Worm (Caenorhabditis elegans) whole organism, L4 larva: Measurements from ENCODE around the gene urb-1.

Experiments used
- D1046.2 ChIP-seq: fragments of 200-800 bp; sonication (Bioruptor generic); IDR thresholded peaks from 2 replicates; pipeline ENCODE4 v1.3.6; 2022; ENCODE audit warnings: missing genetic modification characterization, missing compliant biosample characterization
- F49E8.2 ChIP-seq: sonication (generic microtip); optimal IDR thresholded peaks from 2 replicates; lab custom pipeline; 2016; ENCODE audit warnings: missing compliant biosample characterization, mild to moderate bottlenecking, missing genetic modification characterization, borderline replicate concordance
- T20F7.1 ChIP-seq: fragments of 200-800 bp; sonication (Bioruptor generic); optimal IDR thresholded peaks from 2 replicates; lab custom pipeline; 2018; ENCODE audit warnings: mild to moderate bottlenecking, missing genetic modification characterization, missing compliant biosample characterization
- T26A8.4 ChIP-seq: fragments of 200-800 bp; sonication (Bioruptor generic); IDR thresholded peaks from 2 replicates; pipeline ENCODE4 v1.3.6; 2022; ENCODE audit warnings: missing genetic modification characterization, missing compliant biosample characterization
- Y48G9A.11 ChIP-seq: fragments of 200-800 bp; sonication (Bioruptor generic); IDR thresholded peaks from 2 replicates; pipeline ENCODE4 v1.3.6; 2022; ENCODE audit warnings: missing genetic modification reagents, missing genetic modification characterization, missing compliant biosample characterization
- ama-1 ChIP-seq: fragments of 150-350 bp; optimal IDR thresholded peaks from 2 replicates; lab custom pipeline; 2014; ENCODE audit warnings: inconsistent platforms, mixed read lengths
- ceh-32 ChIP-seq: sonication (generic microtip); optimal IDR thresholded peaks from 2 replicates; lab custom pipeline; 2016; ENCODE audit warnings: mild to moderate bottlenecking, missing genetic modification characterization, missing compliant biosample characterization; ENCODE audit not compliant: poor library complexity
- ceh-62 ChIP-seq: sonication (generic microtip); optimal IDR thresholded peaks from 2 replicates; lab custom pipeline; 2017; ENCODE audit warnings: missing biosample characterization, missing genetic modification characterization
- ceh-82 ChIP-seq: sonication (generic microtip); optimal IDR thresholded peaks from 2 replicates; lab custom pipeline; 2017; ENCODE audit warnings: missing biosample characterization, missing genetic modification characterization
- cey-2 ChIP-seq: sonication (generic microtip); optimal IDR thresholded peaks from 3 replicates; lab custom pipeline; 2017; ENCODE audit warnings: missing genetic modification characterization, mild to moderate bottlenecking, missing compliant biosample characterization, antibody characterized with exemption, borderline replicate concordance; ENCODE audit not compliant: insufficient read depth
- daf-16 ChIP-seq, 3 experiments: sonication (generic microtip); optimal IDR thresholded peaks; 2 replicates each; lab custom pipeline; 2016 to 2017; ENCODE audit warnings: missing genetic modification characterization in 3 of 3, missing genetic modification reagents in 3 of 3, mild to moderate bottlenecking in 2 of 3, missing compliant biosample characterization in 2 of 3, missing biosample characterization in 1 of 3, moderate library complexity in 1 of 3
- dmd-6 ChIP-seq: fragments of 200-800 bp; sonication (Bioruptor generic); IDR thresholded peaks from 2 replicates; pipeline ENCODE4 v1.3.6; 2022; ENCODE audit warnings: missing genetic modification reagents, missing genetic modification characterization, missing compliant biosample characterization
- dmd-9 ChIP-seq: fragments of 200-800 bp; sonication (Bioruptor generic); IDR thresholded peaks from 2 replicates; pipeline ENCODE4 v1.3.6; 2022; ENCODE audit warnings: missing genetic modification reagents, missing genetic modification characterization, missing compliant biosample characterization
- dpl-1 ChIP-seq: fragments of 150-350 bp; optimal IDR thresholded peaks from 2 replicates; lab custom pipeline; 2014; ENCODE audit warnings: missing biosample characterization, missing genetic modification reagents, missing genetic modification characterization
- dve-1 ChIP-seq: sonication (generic microtip); optimal IDR thresholded peaks from 2 replicates; lab custom pipeline; 2017; ENCODE audit warnings: antibody characterized with exemption, mild to moderate bottlenecking, missing genetic modification characterization, missing compliant biosample characterization; ENCODE audit not compliant: insufficient read depth
- egl-27 ChIP-seq: sonication (generic microtip); optimal IDR thresholded peaks from 3 replicates; lab custom pipeline; 2017; ENCODE audit warnings: missing biosample characterization, missing genetic modification reagents, missing genetic modification characterization
- fkh-10 ChIP-seq: fragments of 150-350 bp; optimal IDR thresholded peaks from 2 replicates; lab custom pipeline; 2014; ENCODE audit warnings: missing biosample characterization, missing genetic modification reagents, missing genetic modification characterization
- fos-1 ChIP-seq: fragments of 150-350 bp; optimal IDR thresholded peaks from 2 replicates; lab custom pipeline; 2014; ENCODE audit warnings: missing biosample characterization, missing genetic modification characterization
- hlh-11 ChIP-seq: fragments of 200-800 bp; sonication (Bioruptor generic); optimal IDR thresholded peaks from 2 replicates; lab custom pipeline; 2018; ENCODE audit warnings: mild to moderate bottlenecking, missing genetic modification characterization, missing compliant biosample characterization
- lin-1 ChIP-seq: fragments of 200-800 bp; sonication (Bioruptor generic); IDR thresholded peaks from 2 replicates; pipeline ENCODE4 v1.3.6; 2022; ENCODE audit warnings: missing genetic modification reagents, missing genetic modification characterization, missing compliant biosample characterization
- lin-13 ChIP-seq: fragments of 150-350 bp; optimal IDR thresholded peaks from 2 replicates; lab custom pipeline; 2014; ENCODE audit warnings: missing biosample characterization, missing genetic modification reagents, missing genetic modification characterization
- lin-15B ChIP-seq: fragments of 150-350 bp; sonication (generic microtip); optimal IDR thresholded peaks from 3 replicates; lab custom pipeline; 2014; ENCODE audit warnings: missing biosample characterization, missing genetic modification characterization
- lin-38 ChIP-seq: fragments of 200-800 bp; sonication (Bioruptor generic); IDR thresholded peaks from 2 replicates; pipeline ENCODE4 v1.3.6; 2022; ENCODE audit warnings: missing genetic modification reagents, missing genetic modification characterization, missing compliant biosample characterization
- lin-39 ChIP-seq: fragments of 150-350 bp; optimal IDR thresholded peaks from 2 replicates; lab custom pipeline; 2014; ENCODE audit warnings: missing biosample characterization, missing genetic modification reagents, missing genetic modification characterization
- mep-1 ChIP-seq: fragments of 150-350 bp; sonication (generic microtip); optimal IDR thresholded peaks from 3 replicates; lab custom pipeline; 2014; ENCODE audit warnings: missing biosample characterization, missing genetic modification characterization
- mes-2 ChIP-seq: sonication (generic microtip); optimal IDR thresholded peaks from 2 replicates; lab custom pipeline; 2016; ENCODE audit warnings: missing genotype, mild to moderate bottlenecking, missing genetic modification characterization, missing compliant biosample characterization; ENCODE audit not compliant: poor library complexity, severe bottlenecking
- mxl-2 ChIP-seq: fragments of 200-800 bp; sonication (Bioruptor generic); conservative IDR thresholded peaks from 2 replicates; pipeline ENCODE4 v1.3.6; 2022; ENCODE audit warnings: missing genetic modification reagents, missing genetic modification characterization, missing compliant biosample characterization
- nhr-102 ChIP-seq: sonication (generic microtip); optimal IDR thresholded peaks from 2 replicates; lab custom pipeline; 2016; ENCODE audit warnings: mild to moderate bottlenecking, missing genetic modification characterization, moderate library complexity, missing compliant biosample characterization
- nhr-11 ChIP-seq: fragments of 150-350 bp; optimal IDR thresholded peaks from 2 replicates; lab custom pipeline; 2014; ENCODE audit warnings: missing biosample characterization, missing genetic modification characterization
- nhr-237 ChIP-seq: sonication (generic microtip); optimal IDR thresholded peaks from 2 replicates; lab custom pipeline; 2017; ENCODE audit warnings: missing biosample characterization, missing genetic modification characterization
- nhr-28 ChIP-seq: fragments of 150-350 bp; optimal IDR thresholded peaks from 2 replicates; lab custom pipeline; 2014; ENCODE audit warnings: missing biosample characterization, missing genetic modification characterization
- nhr-76 ChIP-seq: fragments of 150-350 bp; optimal IDR thresholded peaks from 2 replicates; lab custom pipeline; 2014; ENCODE audit warnings: missing biosample characterization, missing genetic modification characterization
- pha-4 ChIP-seq, 2 experiments: fragments of 150-350 bp in 1 of 2; fragments of 200-800 bp in 1 of 2; sonication (Bioruptor generic) in 1 of 2; IDR thresholded peaks in 1 of 2; optimal IDR thresholded peaks in 1 of 2; 2 replicates each; pipeline versions ENCODE4 v1.3.6 to Lab custom; 2014 to 2022; ENCODE audit warnings: missing genetic modification characterization in 2 of 2, missing genetic modification reagents in 2 of 2, missing biosample characterization in 1 of 2, missing compliant biosample characterization in 1 of 2
- php-3 ChIP-seq: fragments of 200-800 bp; sonication (Bioruptor generic); IDR thresholded peaks from 2 replicates; pipeline ENCODE4 v1.3.6; 2022; ENCODE audit warnings: missing genetic modification reagents, missing genetic modification characterization, missing compliant biosample characterization
- pqm-1 ChIP-seq: sonication (generic microtip); optimal IDR thresholded peaks from 2 replicates; lab custom pipeline; 2017; ENCODE audit warnings: missing biosample characterization, missing genetic modification characterization
- sdz-12 ChIP-seq: fragments of 200-800 bp; sonication (Bioruptor generic); optimal IDR thresholded peaks from 2 replicates; lab custom pipeline; 2018; ENCODE audit warnings: mild to moderate bottlenecking, missing genetic modification characterization, missing compliant biosample characterization
- set-16 ChIP-seq: fragments of 200-800 bp; sonication (Bioruptor generic); IDR thresholded peaks from 2 replicates; pipeline ENCODE4 v1.3.6; 2022; ENCODE audit warnings: missing genetic modification reagents, missing genetic modification characterization, missing compliant biosample characterization
- skn-1 ChIP-seq: fragments of 150-350 bp; optimal IDR thresholded peaks from 2 replicates; lab custom pipeline; 2014; ENCODE audit warnings: missing biosample characterization, missing genetic modification characterization
- snpc-4 ChIP-seq: fragments of 150-350 bp; optimal IDR thresholded peaks from 2 replicates; lab custom pipeline; 2014; ENCODE audit warnings: missing biosample characterization, missing genetic modification characterization
- spr-1 ChIP-seq: sonication (generic microtip); optimal IDR thresholded peaks from 2 replicates; lab custom pipeline; 2016; ENCODE audit warnings: mild to moderate bottlenecking, missing genetic modification characterization, missing compliant biosample characterization
- tag-97 ChIP-seq: fragments of 200-800 bp; sonication (Bioruptor generic); IDR thresholded peaks from 2 replicates; pipeline ENCODE4 v1.3.6; 2022; ENCODE audit warnings: missing genetic modification characterization, missing compliant biosample characterization
- tra-1 ChIP-seq: fragments of 200-800 bp; sonication (Bioruptor generic); IDR thresholded peaks from 2 replicates; pipeline ENCODE4 v1.3.6; 2022; ENCODE audit warnings: missing genetic modification reagents, missing genetic modification characterization, missing compliant biosample characterization
- unc-130 ChIP-seq: sonication (generic microtip); optimal IDR thresholded peaks from 2 replicates; lab custom pipeline; 2016; ENCODE audit warnings: missing genetic modification reagents, missing genetic modification characterization, missing compliant biosample characterization
- zag-1 ChIP-seq: fragments of 150-350 bp; optimal IDR thresholded peaks from 2 replicates; lab custom pipeline; 2014; ENCODE audit warnings: missing biosample characterization, missing genetic modification characterization
- zfp-2 ChIP-seq: sonication (generic microtip); optimal IDR thresholded peaks from 2 replicates; lab custom pipeline; 2016; ENCODE audit warnings: mild to moderate bottlenecking, missing genetic modification characterization, missing compliant biosample characterization
- zip-11 ChIP-seq: fragments of 200-800 bp; sonication (Bioruptor generic); IDR thresholded peaks from 2 replicates; pipeline ENCODE4 v1.3.6; 2022; ENCODE audit warnings: missing genetic modification characterization, missing compliant biosample characterization
- zip-2 ChIP-seq: fragments of 150-350 bp; optimal IDR thresholded peaks from 2 replicates; lab custom pipeline; 2014; ENCODE audit warnings: missing biosample characterization, missing genetic modification characterization
- ztf-7 ChIP-seq: fragments of 150-350 bp; optimal IDR thresholded peaks from 2 replicates; lab custom pipeline; 2014; ENCODE audit warnings: missing biosample characterization, missing genetic modification characterization

The urb-1 gene

DNA sequence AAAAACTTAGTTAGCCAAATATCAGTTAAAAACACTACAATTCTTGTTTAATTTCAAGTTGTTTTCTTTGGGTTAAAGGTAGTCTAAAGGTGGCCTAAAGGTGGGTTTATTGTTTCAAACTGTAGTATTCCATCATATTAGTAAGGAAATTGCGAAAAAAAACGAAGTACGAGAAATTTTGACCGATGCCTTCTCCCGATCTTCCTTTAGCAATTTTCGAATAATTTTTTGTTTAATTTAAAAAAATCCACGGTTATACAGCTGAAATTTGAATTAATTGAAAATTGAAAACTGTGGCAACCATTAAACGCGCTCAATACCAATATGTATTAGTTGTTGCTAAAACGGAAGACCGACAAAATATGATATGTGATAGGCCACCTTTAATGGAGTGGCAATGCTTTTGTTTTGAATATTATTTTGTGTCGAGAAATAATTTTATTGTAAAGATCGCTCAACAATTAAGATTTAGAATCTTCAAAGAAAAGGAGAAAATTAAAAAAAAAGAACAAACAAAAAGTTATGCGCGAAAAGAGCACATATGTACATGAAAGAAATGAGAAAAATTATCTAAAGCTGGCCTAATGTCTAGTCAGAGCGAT lies 22.9 kb downstream of the urb-1 start (continued):
- no peak for TF ChIP-seq egl-27 (tag; lab: Kevin White, UChicago)
- TF ChIP-seq tag-97 (GFP tag; lab: Robert Waterston, UW), result no peak
- TF ChIP-seq daf-16 (GFP tag; optimal IDR thresholded peaks at IDR 0.05; lab: Kevin White, UChicago), result no peak
- no peak for TF ChIP-seq daf-16 (tag; optimal IDR thresholded peaks at IDR 0.05; lab: Kevin White, UChicago)
- no peak for TF ChIP-seq ceh-62 (tag; lab: Kevin White, UChicago)
- no peak for TF ChIP-seq ama-1
- TF ChIP-seq T20F7.1 (GFP tag; lab: Kevin White, UChicago), result peak; percentile 55
- TF ChIP-seq sdz-12 (GFP tag; lab: Kevin White, UChicago), result no peak
- TF ChIP-seq nhr-76 (tag; lab: Kevin White, UChicago), result no peak
- TF ChIP-seq fos-1 (tag; lab: Kevin White, UChicago), result no peak
- no peak for TF ChIP-seq hlh-11 (tag; lab: Kevin White, UChicago)
- TF ChIP-seq php-3, result no peak
- no peak for TF ChIP-seq zfp-2
- no peak for TF ChIP-seq Y48G9A.11
- peak; percentile 59 for TF ChIP-seq dve-1 (tag; lab: Kevin White, UChicago)
- no peak for TF ChIP-seq lin-39
- no peak for TF ChIP-seq zip-11
- no peak for TF ChIP-seq nhr-102 (tag; lab: Kevin White, UChicago)
- TF ChIP-seq unc-130 (GFP tag; lab: Kevin White, UChicago), result no peak
- no peak for TF ChIP-seq spr-1 (tag; lab: Kevin White, UChicago)
- TF ChIP-seq dpl-1 (GFP tag; lab: Kevin White, UChicago), result no peak
- no peak for TF ChIP-seq mxl-2 (GFP tag; lab: Robert Waterston, UW)
- TF ChIP-seq lin-13 (GFP tag; lab: Kevin White, UChicago), result no peak
- no peak for TF ChIP-seq cey-2 (tag; lab: Kevin White, UChicago)
- no peak for TF ChIP-seq dmd-9
- TF ChIP-seq set-16 (GFP tag; lab: Robert Waterston, UW), result no peak
- TF ChIP-seq zip-2 (tag; lab: Kevin White, UChicago), result no peak
- TF ChIP-seq mes-2, result no peak
- TF ChIP-seq pha-4 (GFP tag; IDR thresholded peaks at IDR 0.05; lab: Robert Waterston, UW), result 0 out of 2 replicates have a peak, but pooled peaks have one; percentile 20
- TF ChIP-seq pha-4 (tag; optimal IDR thresholded peaks at IDR 0.05; lab: Kevin White, UChicago), result no peak

- TF ChIP-seq dmd-6 (GFP tag; lab: Robert Waterston, UW) (no peak), zfp-2 (no peak), dpl-1 (GFP tag; lab: Kevin White, UChicago) (no peak), D1046.2 (GFP tag; lab: Robert Waterston, UW) (no peak), daf-16 (GFP tag; optimal IDR thresholded peaks at IDR 0.05; lab: Kevin White, UChicago) (no peak), daf-16 (tag; optimal IDR thresholded peaks at IDR 0.05; lab: Kevin White, UChicago) (peak; percentile 90), skn-1 (tag; lab: Kevin White, UChicago) (no peak), mep-1 (tag; lab: Kevin White, UChicago) (no peak), nhr-11 (no peak), fkh-10 (no peak), tra-1 (GFP tag; lab: Robert Waterston, UW) (no peak), php-3 (0 out of 2 replicates have a peak, but pooled peaks have one; percentile 8), lin-13 (GFP tag; lab: Kevin White, UChicago) (no peak), hlh-11 (tag; lab: Kevin White, UChicago) (peak; percentile 1), lin-1 (GFP tag; lab: Robert Waterston, UW) (no peak), snpc-4 (no peak), ceh-32 (tag; lab: Kevin White, UChicago) (no peak), nhr-237 (no peak), set-16 (GFP tag; lab: Robert Waterston, UW) (no peak), F49E8.2 (no peak), T26A8.4 (GFP tag; lab: Robert Waterston, UW) (peak; percentile 62; the same call in 1 of the 2 replicates), nhr-102 (tag; lab: Kevin White, UChicago) (no peak), ama-1 (no peak), lin-15B (tag; lab: Kevin White, UChicago) (no peak), ztf-7 (tag; lab: Kevin White, UChicago) (no peak), nhr-28 (tag; lab: Kevin White, UChicago) (peak; percentile 45), pqm-1 (tag; lab: Kevin White, UChicago) (peak; percentile 51), ceh-82 (tag; lab: Kevin White, UChicago) (no peak), cey-2 (tag; lab: Kevin White, UChicago) (no peak), lin-38 (no peak), zag-1 (tag; lab: Kevin White, UChicago) (no peak)
Measured at ce11 chrV:6400528-6400927, 23.4 kb downstream of the urb-1 start.
